Fruit fly (Drosophila melanogaster): ENCODE measurements around the gene msk.
A peak's percentile ranks its signal among the peaks of the same experiment; 100 is the strongest.

The msk gene

DNA sequence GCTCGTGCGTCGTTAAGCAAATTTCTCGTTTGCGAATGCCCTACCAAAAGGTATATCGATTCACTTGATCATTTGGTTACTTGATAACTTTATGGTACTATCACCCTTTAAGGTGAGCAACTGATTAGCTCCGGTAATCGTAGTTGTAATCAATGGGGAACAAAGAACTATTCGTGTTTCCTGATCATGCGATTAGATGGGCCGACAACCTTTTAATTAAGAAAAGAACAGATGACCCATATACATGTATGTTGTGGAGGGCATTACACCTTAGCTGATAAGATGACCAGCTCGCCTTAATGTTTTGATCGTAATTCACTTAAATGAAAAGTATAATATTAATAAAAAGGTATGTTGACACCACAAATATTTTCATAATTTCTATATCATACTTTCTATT, 42.6 kb upstream of the msk start (continued):
- TF ChIP-seq CG16813 (GFP tag; IDR thresholded peaks at IDR 0.05; ENCODE audit: partially characterized antibody) (no peak), fd64A (GFP tag; optimal IDR thresholded peaks at IDR 0.05) (no peak), NfI (GFP tag; optimal IDR thresholded peaks at IDR 0.05) (no peak), Dref (GFP tag; IDR thresholded peaks at IDR 0.05) (no peak), D19A (tag; optimal IDR thresholded peaks at IDR 0.05) (peak; percentile 78), chm (GFP tag; IDR thresholded peaks at IDR 0.05) (no peak), Oaz (GFP tag; IDR thresholded peaks at IDR 0.05) (no peak), salm (tag; optimal IDR thresholded peaks at IDR 0.05) (no peak), HLH54F (GFP tag; optimal IDR thresholded peaks at IDR 0.05) (no peak), CG3726 (GFP tag; IDR thresholded peaks at IDR 0.05) (no peak), Sox100B (GFP tag; optimal IDR thresholded peaks at IDR 0.05) (peak; percentile 4), mld (GFP tag; IDR thresholded peaks at IDR 0.05; ENCODE audit: partially characterized antibody) (no peak), Atf3 (GFP tag; optimal IDR thresholded peaks at IDR 0.05) (no peak), sisA (GFP tag; IDR thresholded peaks at IDR 0.05) (no peak), Optix (GFP tag; IDR thresholded peaks at IDR 0.05) (no peak), exex (tag; optimal IDR thresholded peaks at IDR 0.05) (peak; percentile 77), HLH3B (GFP tag; IDR thresholded peaks at IDR 0.05) (no peak), CG17912 (GFP tag; optimal IDR thresholded peaks at IDR 0.05) (no peak), ERR (GFP tag; optimal IDR thresholded peaks at IDR 0.05) (no peak), CG31224 (GFP tag; IDR thresholded peaks at IDR 0.05) (no peak), run (tag; optimal IDR thresholded peaks at IDR 0.05) (no peak), CG12769 (tag; optimal IDR thresholded peaks at IDR 0.05) (peak; percentile 40), CG1603 (tag; optimal IDR thresholded peaks at IDR 0.05) (no peak), CG2678 (tag; optimal IDR thresholded peaks at IDR 0.05) (peak; percentile 23), CG2199 (GFP tag; IDR thresholded peaks at IDR 0.05) (no peak), CG2129 (GFP tag; IDR thresholded peaks at IDR 0.05; ENCODE audit: partially characterized antibody) (no peak), zfh2 (GFP tag; optimal IDR thresholded peaks at IDR 0.05) (peak; percentile 18), bcd (GFP tag; optimal IDR thresholded peaks at IDR 0.05) (no peak), Elba2 (GFP tag; optimal IDR thresholded peaks at IDR 0.05) (no peak), row (GFP tag; IDR thresholded peaks at IDR 0.05) (no peak; the same call in 2 of the 3 replicates), CG14014 (GFP tag; IDR thresholded peaks at IDR 0.05) (peak; percentile 27; the same call in 1 of the 2 replicates), dmrt99B (tag; optimal IDR thresholded peaks at IDR 0.05) (no peak), caup (GFP tag; optimal IDR thresholded peaks at IDR 0.05; ENCODE audit: severe bottlenecking) (no peak), shn (GFP tag; optimal IDR thresholded peaks at IDR 0.05) (no peak), Aef1 (GFP tag; IDR thresholded peaks at IDR 0.05) (no peak), Tbp (GFP tag; optimal IDR thresholded peaks at IDR 0.05) (no peak), CG16863 (GFP tag; optimal IDR thresholded peaks at IDR 0.05) (no peak), CG7786 (GFP tag; optimal IDR thresholded peaks at IDR 0.05) (no peak), danr (GFP tag; IDR thresholded peaks at IDR 0.05) (no peak), oc (tag; optimal IDR thresholded peaks at IDR 0.05) (no peak), CG7271 (tag; optimal IDR thresholded peaks at IDR 0.05) (no peak), gce (GFP tag; IDR thresholded peaks at IDR 0.05) (no peak), CG4424 (GFP tag; optimal IDR thresholded peaks at IDR 0.05) (no peak), CG4617 (GFP tag; optimal IDR thresholded peaks at IDR 0.05; ENCODE audit: borderline replicate concordance) (no peak), Meics (GFP tag; optimal IDR thresholded peaks at IDR 0.05) (peak; percentile 24), ind (GFP tag; optimal IDR thresholded peaks at IDR 0.05) (no peak), Atf-2 (GFP tag; optimal IDR thresholded peaks at IDR 0.05) (no peak), insv (GFP tag; optimal IDR thresholded peaks at IDR 0.05) (no peak), Xbp1 (GFP tag; optimal IDR thresholded peaks at IDR 0.05) (no peak), sr (GFP tag; IDR thresholded peaks at IDR 0.05) (no peak), Max (GFP tag; optimal IDR thresholded peaks at IDR 0.05) (no peak), Nf-YA (GFP tag; IDR thresholded peaks at IDR 0.05) (no peak)

All from whole organism, embryonic.